Worm (Caenorhabditis elegans): Measurements from ENCODE around the gene C35C5.10.

ce11 chrX:11590545-11590944 lies 34.5 kb downstream of the C35C5.10 start:
- TF ChIP-seq dpl-1 (GFP tag; optimal IDR thresholded peaks at IDR 0.05) (no peak), mdt-29 (GFP tag; IDR thresholded peaks at IDR 0.05) (no peak), daf-8 (GFP tag; IDR thresholded peaks at IDR 0.05) (no peak), nhr-25 (tag; optimal IDR thresholded peaks at IDR 0.05; ENCODE audit: borderline replicate concordance, insufficient read depth) (no peak), snpc-4 (tag; optimal IDR thresholded peaks at IDR 0.05) (no peak), zfp-3 (GFP tag; conservative IDR thresholded peaks at IDR 0.05) (no peak), nhr-237 (tag; optimal IDR thresholded peaks at IDR 0.05) (no peak), hlh-30 (tag; optimal IDR thresholded peaks at IDR 0.05; ENCODE audit: insufficient read depth) (no peak), duxl-1 (tag; optimal IDR thresholded peaks at IDR 0.05; ENCODE audit: poor library complexity) (no peak), ceh-28 (tag; optimal IDR thresholded peaks at IDR 0.05) (no peak)
